Worm (Caenorhabditis elegans) whole organism, L4/young adult: ENCODE data around the gene srbc-57.

Experiments
- dao-5 ChIP-seq: sonication (generic microtip); optimal IDR thresholded peaks from 2 replicates; lab custom pipeline; 2016; ENCODE audit warnings: missing genotype, missing genetic modification characterization, moderate library complexity, missing compliant biosample characterization
- him-1 ChIP-seq: sonication (generic microtip); optimal IDR thresholded peaks from 2 replicates; lab custom pipeline; 2016; ENCODE audit warnings: missing genotype, missing genetic modification reagents, missing genetic modification characterization, missing compliant biosample characterization

ce11 chrV:512420-512819, 44.1 kb upstream of the srbc-57 start, which contains the start of gene srh-37:
- TF ChIP-seq him-1 (tag; lab: Kevin White, UChicago) (no peak), dao-5 (tag; lab: Kevin White, UChicago) (no peak)
